Fruit fly (Drosophila melanogaster): ENCODE measurements around the gene CG31674.

The CG31674 gene

dm6 chr2L:20881353-20882079, 50.5 kb downstream of the CG31674 start (continued):
- TF ChIP-seq CG15011 (GFP tag; optimal IDR thresholded peaks at IDR 0.05): peak; percentile 55
- TF ChIP-seq CG6791 (GFP tag; IDR thresholded peaks at IDR 0.05; ENCODE audit: partially characterized antibody): 0 out of 3 replicates have a peak, but pooled peaks have one; percentile 25
- TF ChIP-seq zf30C (GFP tag; optimal IDR thresholded peaks at IDR 0.05): no peak
- peak; percentile 40 for TF ChIP-seq CG18619 (GFP tag; optimal IDR thresholded peaks at IDR 0.05)
- TF ChIP-seq CG16815 (GFP tag; optimal IDR thresholded peaks at IDR 0.05): peak; percentile 25
- TF ChIP-seq CG11093 (GFP tag; IDR thresholded peaks at IDR 0.05): peak; percentile 45; the same call in 1 of the 3 replicates
- peak; percentile 91 for TF ChIP-seq slbo (GFP tag; IDR thresholded peaks at IDR 0.05)
- peak; percentile 54 for TF ChIP-seq CG15269 (tag; optimal IDR thresholded peaks at IDR 0.05)
- no peak for TF ChIP-seq CG9797 (GFP tag; optimal IDR thresholded peaks at IDR 0.05)
- no peak for TF ChIP-seq CG1602 (GFP tag; optimal IDR thresholded peaks at IDR 0.05)
- peak; percentile 29 for TF ChIP-seq CG10654 (GFP tag; optimal IDR thresholded peaks at IDR 0.05)
- TF ChIP-seq nom (GFP tag; optimal IDR thresholded peaks at IDR 0.05): peak; percentile 18
- no peak for TF ChIP-seq CG8924 (tag; optimal IDR thresholded peaks at IDR 0.05)
- TF ChIP-seq CG13296 (GFP tag; optimal IDR thresholded peaks at IDR 0.05): peak; percentile 35
- peak; percentile 36; the same call in 1 of the 2 replicates for TF ChIP-seq CG8765 (GFP tag; IDR thresholded peaks at IDR 0.05)
- TF ChIP-seq Vsx1 (GFP tag; optimal IDR thresholded peaks at IDR 0.05): no peak
- TF ChIP-seq zfh1 (GFP tag; IDR thresholded peaks at IDR 0.05): peak; percentile 52; the same call in 1 of the 3 replicates
- peak; percentile 29 for TF ChIP-seq Asciz (GFP tag; optimal IDR thresholded peaks at IDR 0.05)
- TF ChIP-seq CG8478 (optimal IDR thresholded peaks at IDR 0.05): no peak
- peak; percentile 23 for TF ChIP-seq pum (GFP tag; optimal IDR thresholded peaks at IDR 0.05)
- no peak for TF ChIP-seq peb (GFP tag; IDR thresholded peaks at IDR 0.05)
- TF ChIP-seq CG2712 (tag; optimal IDR thresholded peaks at IDR 0.05): peak; percentile 33
- peak; percentile 19 for TF ChIP-seq CG5180 (GFP tag; optimal IDR thresholded peaks at IDR 0.05)
- TF ChIP-seq Ets65A (GFP tag): peak; percentile 95
- TF ChIP-seq toy (GFP tag; IDR thresholded peaks at IDR 0.05): peak; percentile 61; the same call in 1 of the 2 replicates
- peak; percentile 32; the same call in 1 of the 2 replicates for TF ChIP-seq Awh (GFP tag; IDR thresholded peaks at IDR 0.05)
- TF ChIP-seq pfk (GFP tag; optimal IDR thresholded peaks at IDR 0.05): no peak
- TF ChIP-seq org-1 (GFP tag; optimal IDR thresholded peaks at IDR 0.05): peak; percentile 64
- peak; percentile 27 for TF ChIP-seq kay (GFP tag; optimal IDR thresholded peaks at IDR 0.05)
- no peak for TF ChIP-seq pan (optimal IDR thresholded peaks at IDR 0.05)
- TF ChIP-seq pan (GFP tag; optimal IDR thresholded peaks at IDR 0.05 in 1 of 2, IDR thresholded peaks at IDR 0.05 in 1 of 2): peak in 1 of 2 experiments; percentile 47
- TF ChIP-seq CG10366 (GFP tag; IDR thresholded peaks at IDR 0.05): peak; percentile 55
- TF ChIP-seq HHEX (GFP tag; optimal IDR thresholded peaks at IDR 0.05): peak; percentile 63
- peak; percentile 84 for TF ChIP-seq CG9932 (GFP tag; IDR thresholded peaks at IDR 0.05)
- TF ChIP-seq salm (tag; optimal IDR thresholded peaks at IDR 0.05): no peak
- TF ChIP-seq exex (tag; optimal IDR thresholded peaks at IDR 0.05): peak; percentile 26
- TF ChIP-seq luna (GFP tag; optimal IDR thresholded peaks at IDR 0.05): peak; percentile 32
- TF ChIP-seq Dbx (GFP tag; IDR thresholded peaks at IDR 0.05): peak; percentile 72; the same call in 2 of the 3 replicates
- peak; percentile 54 for TF ChIP-seq Dip3 (GFP tag; optimal IDR thresholded peaks at IDR 0.05)
- TF ChIP-seq HmgZ (tag; optimal IDR thresholded peaks at IDR 0.05): no peak
- TF ChIP-seq Ada2b (GFP tag; IDR thresholded peaks at IDR 0.05): peak; percentile 31; the same call in 1 of the 2 replicates
- peak; percentile 35 for TF ChIP-seq kni (GFP tag; optimal IDR thresholded peaks at IDR 0.05)
- peak; percentile 37; the same call in 1 of the 2 replicates for TF ChIP-seq Xrp1 (GFP tag; IDR thresholded peaks at IDR 0.05)
- peak; percentile 48 for TF ChIP-seq CG17328 (GFP tag; IDR thresholded peaks at IDR 0.05)
- peak; percentile 50; the same call in 1 of the 2 replicates for TF ChIP-seq CG11085 (GFP tag; IDR thresholded peaks at IDR 0.05)
- peak; percentile 52 for TF ChIP-seq esg (GFP tag; conservative IDR thresholded peaks at IDR 0.05)

Data from whole organism, embryonic.